Worm (Caenorhabditis elegans): ENCODE measurements around the gene cnc-5.

- no peak for TF ChIP-seq Y75B8A.6 (GFP tag; IDR thresholded peaks at IDR 0.05)
- TF ChIP-seq zag-1 (tag; optimal IDR thresholded peaks at IDR 0.05): no peak
- no peak for TF ChIP-seq tag-97 (GFP tag; IDR thresholded peaks at IDR 0.05)
- no peak for TF ChIP-seq set-16 (GFP tag; IDR thresholded peaks at IDR 0.05)
- TF ChIP-seq ces-1 (GFP tag; optimal IDR thresholded peaks at IDR 0.05): no peak
- no peak for TF ChIP-seq ama-1 (optimal IDR thresholded peaks at IDR 0.05)
- no peak for TF ChIP-seq lir-3 (tag; optimal IDR thresholded peaks at IDR 0.05)
- no peak for TF ChIP-seq nhr-77 (tag; optimal IDR thresholded peaks at IDR 0.05)
Measured at ce11 chrV:1444180-1444579, 1.0 kb upstream of the cnc-5 start, which contains the start of gene cnc-1.

Data from whole organism, L4 larva.